Fruit fly (Drosophila melanogaster) whole organism, pupa: ENCODE measurements around the gene CG4768.

ENCODE experiments used
- CG17806 ChIP-seq: fragments of 200-800 bp; sonication (Bioruptor generic); optimal IDR thresholded peaks from 2 replicates; lab custom pipeline; 2018; ENCODE audit warnings: missing biosample characterization, mild to moderate bottlenecking, missing genetic modification characterization, moderate library complexity
- CG32121 ChIP-seq: fragments of 200-800 bp; sonication (Bioruptor generic); IDR thresholded peaks from 2 replicates; pipeline ENCODE4 v1.3.6; 2022; ENCODE audit warnings: missing biosample characterization, missing genetic modification characterization
- CG34367 ChIP-seq: fragments of 200-800 bp; sonication (Bioruptor generic); optimal IDR thresholded peaks from 2 replicates; lab custom pipeline; 2018; ENCODE audit warnings: missing biosample characterization, mild to moderate bottlenecking, missing genetic modification characterization
- CG8301 ChIP-seq: fragments of 200-800 bp; sonication (Bioruptor generic); optimal IDR thresholded peaks from 2 replicates; lab custom pipeline; 2018; ENCODE audit warnings: missing biosample characterization, mild to moderate bottlenecking, missing genetic modification characterization
- CG9948 ChIP-seq: fragments of 200-800 bp; sonication (Bioruptor generic); optimal IDR thresholded peaks from 2 replicates; lab custom pipeline; 2018; ENCODE audit warnings: missing biosample characterization, mild to moderate bottlenecking, missing genetic modification characterization, moderate library complexity
- D1 ChIP-seq: fragments of 200-800 bp; sonication (Bioruptor generic); optimal IDR thresholded peaks from 2 replicates; lab custom pipeline; 2018; ENCODE audit warnings: missing biosample characterization, mild to moderate bottlenecking, missing genetic modification characterization, moderate library complexity
- Pif1B ChIP-seq: fragments of 200-800 bp; sonication (Bioruptor generic); optimal IDR thresholded peaks from 3 replicates; lab custom pipeline; 2016; ENCODE audit warnings: missing biosample characterization, missing genetic modification characterization
- fd96Ca ChIP-seq: fragments of 200-800 bp; sonication (Bioruptor generic); IDR thresholded peaks from 3 replicates; pipeline ENCODE4 v1.3.6; 2022; ENCODE audit warnings: missing biosample characterization, missing genetic modification characterization
- gl ChIP-seq: fragments of 200-800 bp; sonication (Bioruptor generic); optimal IDR thresholded peaks from 2 replicates; lab custom pipeline; 2018; ENCODE audit warnings: missing biosample characterization, mild to moderate bottlenecking, missing genetic modification characterization

dm6 chrX:16818186-16818585, 26.3 kb downstream of the CG4768 start:
- TF ChIP-seq Pif1B (GFP tag; lab: Kevin White, UChicago) (no peak), gl (tag; lab: Kevin White, UChicago) (no peak), CG32121 (no peak), D1 (tag; lab: Kevin White, UChicago) (no peak), CG9948 (tag; lab: Kevin White, UChicago) (no peak), CG17806 (no peak), fd96Ca (GFP tag; lab: Robert Waterston, UW) (no peak), CG8301 (tag; lab: Kevin White, UChicago) (no peak), CG34367 (tag; lab: Kevin White, UChicago) (no peak)
